Worm (Caenorhabditis elegans): ENCODE results near the gene R107.2.

ce11 chrIII:9080127-9080526 is 34.4 kb upstream of the R107.2 start:
- TF ChIP-seq tab-1 (GFP tag; IDR thresholded peaks at IDR 0.05) (no peak), ref-1 (GFP tag; conservative IDR thresholded peaks at IDR 0.05) (no peak), cog-1 (tag; optimal IDR thresholded peaks at IDR 0.05) (no peak), med-1 (GFP tag; optimal IDR thresholded peaks at IDR 0.05; ENCODE audit: insufficient read depth) (no peak), klf-2 (GFP tag; conservative IDR thresholded peaks at IDR 0.05) (no peak), flt-1 (GFP tag; IDR thresholded peaks at IDR 0.05) (no peak), T22C8.4 (GFP tag; IDR thresholded peaks at IDR 0.05) (no peak)

All from whole organism, midembryonic.